Fruit fly (Drosophila melanogaster) Kc167 (cell line): ENCODE measurements around the gene CG16865.

Experiments used
- Myc ChIP-seq: fragments of >200 bp; optimal IDR thresholded peaks from 2 replicates; lab custom pipeline; 2017; ENCODE audit warnings: missing external identifiers
- h ChIP-seq: fragments of >200 bp; optimal IDR thresholded peaks from 3 replicates; lab custom pipeline; 2018; ENCODE audit warnings: missing external identifiers
- insv ChIP-seq: fragments of >200 bp; optimal IDR thresholded peaks from 3 replicates; lab custom pipeline; 2018; ENCODE audit warnings: missing external identifiers
- psq ChIP-seq: fragments of >200 bp; optimal IDR thresholded peaks from 2 replicates; lab custom pipeline; 2017; ENCODE audit warnings: missing external identifiers

dm6 chr2L:13784155-13784681 is 27.1 kb upstream of the CG16865 start, which contains the start of gene CG16890:
- no peak for TF ChIP-seq psq
- no peak for TF ChIP-seq insv (lab: Kevin White, UChicago)
- TF ChIP-seq h (lab: Kevin White, UChicago): no peak
- TF ChIP-seq Myc (lab: Kevin White, UChicago): no peak
